Fruit fly (Drosophila melanogaster): ENCODE measurements around the gene Vps29.

dm6 chr2L:1169867-1170415, 19.4 kb downstream of the Vps29 start, which contains the start of the genes CG31922 and Plap:
- TF ChIP-seq psq (optimal IDR thresholded peaks at IDR 0.05) (no peak), pan (optimal IDR thresholded peaks at IDR 0.05) (no peak), CG8478 (optimal IDR thresholded peaks at IDR 0.05) (no peak), Dll (optimal IDR thresholded peaks at IDR 0.05) (no peak), usp (GFP tag; optimal IDR thresholded peaks at IDR 0.05) (no peak), EcR (GFP tag; optimal IDR thresholded peaks at IDR 0.05) (no peak)
